Worm (Caenorhabditis elegans) whole organism, young adult: Measurements from ENCODE around the gene szy-20.

Source experiments
- F10E7.11 ChIP-seq: sonication (generic microtip); optimal IDR thresholded peaks from 2 replicates; lab custom pipeline; 2017; ENCODE audit warnings: mild to moderate bottlenecking, missing genetic modification characterization, moderate library complexity, missing compliant biosample characterization
- F52B5.7 ChIP-seq: sonication (generic microtip); optimal IDR thresholded peaks from 2 replicates; lab custom pipeline; 2016; ENCODE audit warnings: mild to moderate bottlenecking, missing genetic modification characterization, missing compliant biosample characterization
- T07F8.4 ChIP-seq: sonication (generic microtip); optimal IDR thresholded peaks from 2 replicates; lab custom pipeline; 2016; ENCODE audit warnings: mild to moderate bottlenecking, missing genetic modification characterization, moderate library complexity, missing compliant biosample characterization
- Y53G8AR.9 ChIP-seq: fragments of 200-800 bp; sonication (Bioruptor generic); conservative IDR thresholded peaks from 2 replicates; pipeline ENCODE4 v1.3.6; 2022; ENCODE audit warnings: missing genetic modification reagents, missing genetic modification characterization, missing compliant biosample characterization
- Y56A3A.18 ChIP-seq: fragments of 200-800 bp; sonication (Bioruptor generic); IDR thresholded peaks from 2 replicates; pipeline ENCODE4 v1.3.6; 2022; ENCODE audit warnings: missing genetic modification reagents, missing genetic modification characterization, missing compliant biosample characterization
- Y79H2A.3 ChIP-seq: fragments of 200-800 bp; sonication (Bioruptor generic); conservative IDR thresholded peaks from 2 replicates; pipeline ENCODE4 v1.3.6; 2022; ENCODE audit warnings: missing genetic modification reagents, missing genetic modification characterization, missing compliant biosample characterization
- Y95B8A.8 ChIP-seq: fragments of 200-800 bp; sonication (Bioruptor generic); IDR thresholded peaks from 2 replicates; pipeline ENCODE4 v1.3.6; 2022; ENCODE audit warnings: missing genetic modification reagents, missing genetic modification characterization, missing compliant biosample characterization
- ZK185.1 ChIP-seq: sonication (generic microtip); optimal IDR thresholded peaks from 2 replicates; lab custom pipeline; 2016; ENCODE audit warnings: mild to moderate bottlenecking, missing genetic modification characterization, missing compliant biosample characterization; ENCODE audit not compliant: poor library complexity, severe bottlenecking
- ama-1 ChIP-seq, 3 experiments: fragments of 150-350 bp in 1 of 3; sonication (generic microtip) in 2 of 3; optimal IDR thresholded peaks; 2 replicates each; lab custom pipeline; 2014 to 2018; ENCODE audit warnings: missing biosample characterization in 2 of 3, missing genetic modification characterization in 2 of 3, missing genetic modification reagents in 2 of 3
- athp-1 ChIP-seq: sonication (generic microtip); optimal IDR thresholded peaks from 2 replicates; lab custom pipeline; 2017; ENCODE audit warnings: mild to moderate bottlenecking, missing genetic modification characterization, missing compliant biosample characterization
- attf-5 ChIP-seq: fragments of 200-800 bp; sonication (Bioruptor generic); optimal IDR thresholded peaks from 2 replicates; lab custom pipeline; 2018; ENCODE audit warnings: mild to moderate bottlenecking, missing genetic modification characterization, missing compliant biosample characterization
- attf-6 ChIP-seq: fragments of 200-800 bp; sonication (Bioruptor generic); IDR thresholded peaks from 2 replicates; pipeline ENCODE4 v1.3.6; 2022; ENCODE audit warnings: missing genetic modification reagents, missing genetic modification characterization, missing compliant biosample characterization
- bed-2 ChIP-seq: fragments of 200-800 bp; sonication (Bioruptor generic); IDR thresholded peaks from 2 replicates; pipeline ENCODE4 v1.3.6; 2022; ENCODE audit warnings: missing genetic modification reagents, missing genetic modification characterization, missing compliant biosample characterization
- cebp-1 ChIP-seq, 2 experiments: fragments of 200-800 bp in 1 of 2; sonication (Bioruptor generic) in 1 of 2; sonication (generic microtip) in 1 of 2; IDR thresholded peaks in 1 of 2; optimal IDR thresholded peaks in 1 of 2; 2 replicates each; pipeline versions ENCODE4 v1.3.6 to Lab custom; 2017 to 2022; ENCODE audit warnings: missing compliant biosample characterization in 2 of 2, missing genetic modification characterization in 2 of 2, mild to moderate bottlenecking in 1 of 2, missing genetic modification reagents in 1 of 2, moderate library complexity in 1 of 2
- ceh-40 ChIP-seq: fragments of 200-800 bp; sonication (Bioruptor generic); IDR thresholded peaks from 2 replicates; pipeline ENCODE4 v1.3.6; 2022; ENCODE audit warnings: missing genetic modification characterization, missing compliant biosample characterization
- ceh-58 ChIP-seq: fragments of 200-800 bp; sonication (Bioruptor generic); IDR thresholded peaks from 2 replicates; pipeline ENCODE4 v1.3.6; 2022; ENCODE audit warnings: missing genetic modification characterization, missing compliant biosample characterization
- dpff-1 ChIP-seq: sonication (generic microtip); optimal IDR thresholded peaks from 2 replicates; lab custom pipeline; 2017; ENCODE audit warnings: mild to moderate bottlenecking, missing genetic modification characterization, missing compliant biosample characterization
- hmg-1.2 ChIP-seq: fragments of 200-800 bp; sonication (Bioruptor generic); IDR thresholded peaks from 2 replicates; pipeline ENCODE4 v1.3.6; 2022; ENCODE audit warnings: missing genetic modification reagents, missing genetic modification characterization, missing compliant biosample characterization
- lin-26 ChIP-seq: fragments of 200-800 bp; sonication (Bioruptor generic); IDR thresholded peaks from 2 replicates; pipeline ENCODE4 v1.3.6; 2022; ENCODE audit warnings: missing genetic modification reagents, missing genetic modification characterization, missing compliant biosample characterization
- lsl-1 ChIP-seq: fragments of 200-800 bp; sonication (Bioruptor generic); optimal IDR thresholded peaks from 2 replicates; lab custom pipeline; 2018; ENCODE audit warnings: mild to moderate bottlenecking, missing genetic modification characterization, moderate library complexity, missing compliant biosample characterization
- madf-10 ChIP-seq: sonication (generic microtip); optimal IDR thresholded peaks from 2 replicates; lab custom pipeline; 2016; ENCODE audit warnings: mild to moderate bottlenecking, missing genetic modification characterization, missing compliant biosample characterization
- madf-3 ChIP-seq: fragments of 200-800 bp; sonication (Bioruptor generic); IDR thresholded peaks from 2 replicates; pipeline ENCODE4 v1.3.6; 2022; ENCODE audit warnings: missing genetic modification reagents, missing genetic modification characterization, missing compliant biosample characterization
- madf-6 ChIP-seq: fragments of 200-800 bp; sonication (Bioruptor generic); IDR thresholded peaks from 2 replicates; pipeline ENCODE4 v1.3.6; 2022; ENCODE audit warnings: missing genetic modification reagents, missing genetic modification characterization, missing compliant biosample characterization
- madf-8 ChIP-seq: fragments of 200-800 bp; sonication (Bioruptor generic); conservative IDR thresholded peaks from 2 replicates; pipeline ENCODE4 v1.3.6; 2022; ENCODE audit warnings: missing genetic modification reagents, missing genetic modification characterization, missing compliant biosample characterization
- nfya-1 ChIP-seq: sonication (generic microtip); optimal IDR thresholded peaks from 2 replicates; lab custom pipeline; 2017; ENCODE audit warnings: antibody characterized with exemption, missing compliant biosample characterization, missing genetic modification characterization, borderline replicate concordance; ENCODE audit not compliant: insufficient read depth
- nfya-2 ChIP-seq: fragments of 200-800 bp; sonication (Bioruptor generic); IDR thresholded peaks from 2 replicates; pipeline ENCODE4 v1.3.6; 2022; ENCODE audit warnings: missing genetic modification reagents, missing genetic modification characterization, missing compliant biosample characterization
- nhr-80 ChIP-seq: sonication (generic microtip); optimal IDR thresholded peaks from 2 replicates; lab custom pipeline; 2016; ENCODE audit warnings: missing genetic modification characterization, missing compliant biosample characterization
- nhr-90 ChIP-seq: sonication (generic microtip); optimal IDR thresholded peaks from 2 replicates; lab custom pipeline; 2016; ENCODE audit warnings: missing genotype, mild to moderate bottlenecking, missing genetic modification characterization, missing compliant biosample characterization
- rec-8 ChIP-seq, 2 experiments: sonication (generic microtip); optimal IDR thresholded peaks; 2 replicates each; lab custom pipeline; 2016; ENCODE audit warnings: mild to moderate bottlenecking in 2 of 2, missing genetic modification characterization in 2 of 2, missing genetic modification reagents in 2 of 2, missing genotype in 2 of 2, missing biosample characterization in 1 of 2, missing compliant biosample characterization in 1 of 2, moderate library complexity in 1 of 2
- repo-1 ChIP-seq: sonication (generic microtip); optimal IDR thresholded peaks from 2 replicates; lab custom pipeline; 2017; ENCODE audit warnings: mild to moderate bottlenecking, missing genetic modification characterization, missing compliant biosample characterization
- rpc-1 ChIP-seq, 2 experiments: fragments of 150-350 bp in 1 of 2; sonication (generic microtip) in 1 of 2; optimal IDR thresholded peaks; 2 replicates each; lab custom pipeline; 2014 to 2018; ENCODE audit warnings: missing biosample characterization in 1 of 2, missing genetic modification characterization in 1 of 2, missing genetic modification reagents in 1 of 2, missing genotype in 1 of 2
- snpc-1.3 ChIP-seq: sonication (generic microtip); optimal IDR thresholded peaks from 2 replicates; lab custom pipeline; 2017; ENCODE audit warnings: missing genetic modification characterization, mild to moderate bottlenecking, missing compliant biosample characterization, antibody characterized with exemption, moderate library complexity, missing genotype, missing genetic modification reagents; ENCODE audit not compliant: insufficient read depth
- snpc-4 ChIP-seq, 5 experiments: fragments of 150-350 bp in 1 of 5; sonication (generic microtip) in 4 of 5; optimal IDR thresholded peaks; 2 replicates each; lab custom pipeline; 2014 to 2018; ENCODE audit warnings: missing genetic modification characterization in 5 of 5, missing biosample characterization in 3 of 5, antibody characterized with exemption in 2 of 5, mild to moderate bottlenecking in 2 of 5, missing compliant biosample characterization in 2 of 5, missing genotype in 2 of 5, moderate library complexity in 2 of 5, missing genetic modification reagents in 1 of 5
- tbp1 ChIP-seq: fragments of 200-800 bp; sonication (Bioruptor generic); optimal IDR thresholded peaks from 2 replicates; lab custom pipeline; 2018; ENCODE audit warnings: mild to moderate bottlenecking, missing genetic modification characterization, missing compliant biosample characterization
- tbx-9 ChIP-seq: sonication (generic microtip); optimal IDR thresholded peaks from 2 replicates; lab custom pipeline; 2016; ENCODE audit warnings: borderline replicate concordance, missing genetic modification characterization, inconsistent platforms, missing compliant biosample characterization
- tlf-1 ChIP-seq: fragments of 200-800 bp; sonication (Bioruptor generic); optimal IDR thresholded peaks from 2 replicates; lab custom pipeline; 2018; ENCODE audit warnings: mild to moderate bottlenecking, missing genetic modification characterization, missing compliant biosample characterization
- unc-130 ChIP-seq: sonication (generic microtip); optimal IDR thresholded peaks from 2 replicates; lab custom pipeline; 2016; ENCODE audit warnings: missing genetic modification reagents, missing genetic modification characterization, missing compliant biosample characterization
- xnd-1 ChIP-seq: sonication (generic microtip); optimal IDR thresholded peaks from 2 replicates; lab custom pipeline; 2016; ENCODE audit warnings: missing genotype, missing genetic modification reagents, missing genetic modification characterization, missing compliant biosample characterization
- ztf-26 ChIP-seq: sonication (generic microtip); optimal IDR thresholded peaks from 2 replicates; lab custom pipeline; 2017; ENCODE audit warnings: missing genetic modification characterization, missing compliant biosample characterization

The szy-20 gene

DNA sequence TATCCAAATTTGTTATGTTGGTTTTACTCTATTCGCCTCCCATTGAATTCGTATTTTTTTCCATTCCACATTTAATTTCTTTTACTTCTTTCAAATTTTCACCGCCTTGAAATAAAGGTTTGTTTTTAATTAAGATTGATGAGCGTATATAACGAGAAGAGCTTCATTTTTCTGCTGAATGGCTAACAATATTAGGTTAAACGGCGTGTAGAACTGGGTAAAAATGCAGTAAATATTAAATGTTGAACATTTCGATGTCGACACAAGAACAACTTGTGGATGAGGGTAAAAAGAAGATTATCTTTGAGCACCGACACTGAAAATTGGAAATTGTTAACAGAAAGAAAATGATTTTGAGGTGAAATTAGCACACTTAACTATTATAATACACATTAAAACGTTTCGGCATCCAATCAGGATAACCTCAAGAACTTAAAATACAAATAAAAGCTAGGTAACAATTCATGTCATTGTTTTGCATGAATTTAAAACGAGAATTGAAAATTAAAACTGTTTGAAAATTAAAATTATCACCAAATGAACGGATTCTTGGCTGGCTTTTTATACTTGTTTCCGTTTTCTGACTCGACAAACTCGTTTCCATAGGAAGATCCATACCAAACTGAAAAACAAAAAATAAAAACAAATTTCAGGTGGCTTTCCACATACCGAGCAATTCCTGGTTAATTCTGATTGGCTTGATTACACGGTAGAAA is 30.1 kb downstream of the szy-20 start (continued):
- TF ChIP-seq cebp-1 (GFP tag; IDR thresholded peaks at IDR 0.05; lab: Robert Waterston, UW) (no peak), cebp-1 (tag; optimal IDR thresholded peaks at IDR 0.05; lab: Kevin White, UChicago) (peak; percentile 31), madf-10 (no peak), rec-8 (tag; optimal IDR thresholded peaks at IDR 0.05; lab: Kevin White, UChicago) (peak in 1 of 2 experiments; percentile 3), Y95B8A.8 (GFP tag; lab: Robert Waterston, UW) (peak; percentile 80), snpc-1.3 (tag; lab: Kevin White, UChicago) (peak; percentile 20), madf-3 (0 out of 2 replicates have a peak, but pooled peaks have one; percentile 22), ZK185.1 (peak; percentile 1), madf-6 (GFP tag; lab: Robert Waterston, UW) (peak; percentile 62), Y56A3A.18 (GFP tag; lab: Robert Waterston, UW) (peak; percentile 68; the same call in 1 of the 2 replicates), nfya-1 (tag; lab: Kevin White, UChicago) (no peak), hmg-1.2 (GFP tag; lab: Robert Waterston, UW) (no peak; the same call in 1 of the 2 replicates), attf-6 (0 out of 2 replicates have a peak, but pooled peaks have one; percentile 17), rpc-1 (optimal IDR thresholded peaks at IDR 0.05; lab: Kevin White, UChicago) (no peak), rpc-1 (tag; optimal IDR thresholded peaks at IDR 0.05; lab: Kevin White, UChicago) (no peak), tbp1 (GFP tag; lab: Kevin White, UChicago) (peak; percentile 30), nhr-90 (tag; lab: Kevin White, UChicago) (no peak), tlf-1 (GFP tag; lab: Kevin White, UChicago) (no peak), ztf-26 (tag; lab: Kevin White, UChicago) (no peak), athp-1 (tag; lab: Kevin White, UChicago) (peak; percentile 69), ceh-40 (no peak), nfya-2 (GFP tag; lab: Robert Waterston, UW) (no peak), repo-1 (peak; percentile 9), tbx-9 (tag; lab: Kevin White, UChicago) (no peak), ceh-58 (no peak), F10E7.11 (tag; lab: Kevin White, UChicago) (peak; percentile 6), xnd-1 (tag; lab: Kevin White, UChicago) (peak; percentile 24), Y79H2A.3 (GFP tag; lab: Robert Waterston, UW) (peak; percentile 67; the same call in 1 of the 2 replicates), unc-130 (GFP tag; lab: Kevin White, UChicago) (peak; percentile 32), dpff-1 (tag; lab: Kevin White, UChicago) (peak; percentile 43), attf-5 (GFP tag; lab: Kevin White, UChicago) (no peak), T07F8.4 (tag; lab: Kevin White, UChicago) (no peak), lin-26 (GFP tag; lab: Robert Waterston, UW) (peak; percentile 47; the same call in 1 of the 2 replicates), bed-2 (no peak), Y53G8AR.9 (0 out of 2 replicates have a peak, but pooled peaks have one; percentile 56), F52B5.7 (tag; lab: Kevin White, UChicago) (peak; percentile 50), madf-8 (GFP tag; lab: Robert Waterston, UW) (no peak), snpc-4 (GFP tag; optimal IDR thresholded peaks at IDR 0.05; lab: Kevin White, UChicago) (no peak), snpc-4 (tag; optimal IDR thresholded peaks at IDR 0.05; lab: Kevin White, UChicago) (no peak), lsl-1 (peak; percentile 2), nhr-80 (tag; lab: Kevin White, UChicago) (no peak), ama-1 (optimal IDR thresholded peaks at IDR 0.05; lab: Kevin White, UChicago) (no peak), ama-1 (GFP tag; optimal IDR thresholded peaks at IDR 0.05; lab: Kevin White, UChicago) (peak in 1 of 2 experiments; percentile 57)
- TF ChIP-seq, all 124 proteins: peak for 34
